Worm (Caenorhabditis elegans): ENCODE data around the gene srx-41.

- TF ChIP-seq ref-1 (GFP tag; conservative IDR thresholded peaks at IDR 0.05) (no peak), med-1 (GFP tag; optimal IDR thresholded peaks at IDR 0.05; ENCODE audit: insufficient read depth) (no peak), klf-2 (GFP tag; conservative IDR thresholded peaks at IDR 0.05) (no peak), T22C8.4 (GFP tag; IDR thresholded peaks at IDR 0.05) (no peak), flt-1 (GFP tag; IDR thresholded peaks at IDR 0.05) (no peak), tab-1 (GFP tag; IDR thresholded peaks at IDR 0.05) (no peak)
Measured at ce11 chrV:3588223-3588622, 48.8 kb downstream of the srx-41 start.

Measured in whole organism, midembryonic.